Fruit fly (Drosophila melanogaster) whole organism, wandering third instar larva: Measurements from ENCODE around the gene Dhc62B.

Experiments used
- Abd-B ChIP-seq: fragments of >200 bp; optimal IDR thresholded peaks from 2 replicates; lab custom pipeline; 2017; ENCODE audit warnings: missing biosample characterization, missing genetic modification characterization
- CG9705 ChIP-seq: fragments of 200-800 bp; sonication (Bioruptor generic); optimal IDR thresholded peaks from 2 replicates; lab custom pipeline; 2018; ENCODE audit warnings: missing biosample characterization, mild to moderate bottlenecking, missing genetic modification characterization
- CrebA ChIP-seq: fragments of 200-800 bp; sonication (Bioruptor generic); optimal IDR thresholded peaks from 2 replicates; lab custom pipeline; 2016; ENCODE audit warnings: missing biosample characterization, mild to moderate bottlenecking, missing genetic modification characterization, borderline replicate concordance
- Dfd ChIP-seq: fragments of >200 bp; optimal IDR thresholded peaks from 2 replicates; lab custom pipeline; 2017; ENCODE audit warnings: missing biosample characterization, missing genetic modification characterization
- Dif ChIP-seq: fragments of 200-275, 200-300 bp; sonication (Bioruptor generic); optimal IDR thresholded peaks from 2 replicates; lab custom pipeline; 2018; ENCODE audit warnings: missing biosample characterization, missing genetic modification characterization; ENCODE audit not compliant: partially characterized antibody
- GATAd ChIP-seq: sonication (Bioruptor generic); optimal IDR thresholded peaks from 2 replicates; lab custom pipeline; 2016; ENCODE audit warnings: missing biosample characterization, missing genetic modification characterization
- HLH106 ChIP-seq: fragments of 200-800 bp; optimal IDR thresholded peaks from 3 replicates; lab custom pipeline; 2019; ENCODE audit warnings: missing biosample characterization, mild to moderate bottlenecking, missing genetic modification characterization, moderate library complexity
- Hnf4 ChIP-seq: fragments of 200-800 bp; sonication (Bioruptor generic); optimal IDR thresholded peaks from 2 replicates; lab custom pipeline; 2016; ENCODE audit warnings: missing biosample characterization, mild to moderate bottlenecking, missing genetic modification characterization
- Hr78 ChIP-seq: fragments of >200 bp; optimal IDR thresholded peaks from 2 replicates; lab custom pipeline; 2017; ENCODE audit warnings: missing biosample characterization, missing genetic modification characterization
- Hr83 ChIP-seq: fragments of 200-300 bp; sonication (Bioruptor generic); optimal IDR thresholded peaks from 2 replicates; lab custom pipeline; 2016; ENCODE audit warnings: missing biosample characterization, mild to moderate bottlenecking, missing genetic modification characterization, moderate library complexity; ENCODE audit not compliant: poor library complexity, severe bottlenecking
- Mio ChIP-seq: sonication (Bioruptor generic); optimal IDR thresholded peaks from 2 replicates; lab custom pipeline; 2016; ENCODE audit warnings: missing biosample characterization, missing genetic modification characterization
- Myc ChIP-seq: fragments of >200 bp; optimal IDR thresholded peaks from 2 replicates; lab custom pipeline; 2017
- N ChIP-seq: fragments of >200 bp; optimal IDR thresholded peaks from 2 replicates; lab custom pipeline; 2018; ENCODE audit warnings: missing biosample characterization, missing external identifiers, missing genetic modification characterization
- OdsH ChIP-seq: fragments of 200-800 bp; sonication (Bioruptor generic); optimal IDR thresholded peaks from 2 replicates; lab custom pipeline; 2016; ENCODE audit warnings: missing biosample characterization, mild to moderate bottlenecking, missing genetic modification characterization
- Rel ChIP-seq, 2 experiments: fragments of 200-800 bp; sonication (Bioruptor generic) in 1 of 2; optimal IDR thresholded peaks; 2 replicates in 1 of 2; 3 replicates in 1 of 2; lab custom pipeline; 2016 to 2019; ENCODE audit warnings: mild to moderate bottlenecking in 2 of 2, missing biosample characterization in 2 of 2, missing genetic modification characterization in 2 of 2, moderate library complexity in 1 of 2
- Sp1 ChIP-seq: fragments of 200-800 bp; sonication (Bioruptor generic); optimal IDR thresholded peaks from 3 replicates; lab custom pipeline; 2019; ENCODE audit warnings: missing biosample characterization, mild to moderate bottlenecking, missing genetic modification characterization, moderate library complexity
- Vsx2 ChIP-seq: fragments of 200-300, 225-300 bp; sonication (Bioruptor generic); optimal IDR thresholded peaks from 2 replicates; lab custom pipeline; 2018; ENCODE audit warnings: missing biosample characterization, missing genetic modification characterization; ENCODE audit not compliant: partially characterized antibody
- br ChIP-seq: fragments of 200-800 bp; sonication (Bioruptor generic); optimal IDR thresholded peaks from 2 replicates; lab custom pipeline; 2016; ENCODE audit warnings: missing biosample characterization, missing genetic modification characterization
- brk ChIP-seq: fragments of 200-800 bp; sonication (Bioruptor generic); optimal IDR thresholded peaks from 2 replicates; lab custom pipeline; 2016; ENCODE audit warnings: missing biosample characterization, mild to moderate bottlenecking, missing genetic modification characterization
- dmrt93B ChIP-seq: fragments of 200-800 bp; sonication (Bioruptor generic); optimal IDR thresholded peaks from 2 replicates; lab custom pipeline; 2018; ENCODE audit warnings: missing biosample characterization, mild to moderate bottlenecking, missing genetic modification characterization
- dsf ChIP-seq: sonication (Bioruptor generic); optimal IDR thresholded peaks from 2 replicates; lab custom pipeline; 2016; ENCODE audit warnings: missing biosample characterization, missing genetic modification characterization, borderline replicate concordance
- ey ChIP-seq: fragments of 200-800 bp; sonication (Bioruptor generic); optimal IDR thresholded peaks from 2 replicates; lab custom pipeline; 2016; ENCODE audit warnings: missing biosample characterization, missing genetic modification characterization
- foxo ChIP-seq, 2 experiments: fragments of 200-800 bp; sonication (Bioruptor generic); optimal IDR thresholded peaks; 2 replicates in 1 of 2; 3 replicates in 1 of 2; lab custom pipeline; 2016 to 2017; ENCODE audit warnings: missing biosample characterization in 2 of 2, missing genetic modification characterization in 2 of 2
- fru ChIP-seq: fragments of 200-800 bp; sonication (Bioruptor generic); optimal IDR thresholded peaks from 3 replicates; lab custom pipeline; 2016; ENCODE audit warnings: missing biosample characterization, mild to moderate bottlenecking, missing genetic modification characterization
- h ChIP-seq: fragments of 200-800 bp; sonication (Bioruptor generic); optimal IDR thresholded peaks from 3 replicates; lab custom pipeline; 2016; ENCODE audit warnings: missing biosample characterization, mild to moderate bottlenecking, missing genetic modification characterization
- jim ChIP-seq: fragments of 175-275, 200-325 bp; sonication (Bioruptor generic); optimal IDR thresholded peaks from 2 replicates; lab custom pipeline; 2016; ENCODE audit warnings: missing biosample characterization, mild to moderate bottlenecking, missing genetic modification characterization
- lola ChIP-seq: fragments of >200 bp; optimal IDR thresholded peaks from 2 replicates; lab custom pipeline; 2017; ENCODE audit warnings: missing biosample characterization, missing genetic modification characterization
- pan ChIP-seq: fragments of >200 bp; optimal IDR thresholded peaks from 2 replicates; lab custom pipeline; 2017
- psq ChIP-seq: fragments of 200-800 bp; sonication (Bioruptor generic); optimal IDR thresholded peaks from 3 replicates; lab custom pipeline; 2017; ENCODE audit warnings: missing biosample characterization, mild to moderate bottlenecking, missing genetic modification characterization, moderate library complexity
- rgr ChIP-seq: fragments of 200-800 bp; sonication (Bioruptor generic); optimal IDR thresholded peaks from 3 replicates; lab custom pipeline; 2016; ENCODE audit warnings: missing biosample characterization, mild to moderate bottlenecking, missing genetic modification characterization
- sv ChIP-seq: fragments of 200-800 bp; sonication (Bioruptor generic); optimal IDR thresholded peaks from 3 replicates; lab custom pipeline; 2016; ENCODE audit warnings: missing biosample characterization, missing genetic modification characterization
- usp ChIP-seq: fragments of >200 bp; optimal IDR thresholded peaks from 2 replicates; lab custom pipeline; 2017; ENCODE audit warnings: missing biosample characterization, missing genetic modification characterization
- woc ChIP-seq: sonication (Bioruptor generic); optimal IDR thresholded peaks from 2 replicates; lab custom pipeline; 2016; ENCODE audit warnings: missing biosample characterization, mild to moderate bottlenecking, missing genetic modification characterization

The Dhc62B gene

DNA sequence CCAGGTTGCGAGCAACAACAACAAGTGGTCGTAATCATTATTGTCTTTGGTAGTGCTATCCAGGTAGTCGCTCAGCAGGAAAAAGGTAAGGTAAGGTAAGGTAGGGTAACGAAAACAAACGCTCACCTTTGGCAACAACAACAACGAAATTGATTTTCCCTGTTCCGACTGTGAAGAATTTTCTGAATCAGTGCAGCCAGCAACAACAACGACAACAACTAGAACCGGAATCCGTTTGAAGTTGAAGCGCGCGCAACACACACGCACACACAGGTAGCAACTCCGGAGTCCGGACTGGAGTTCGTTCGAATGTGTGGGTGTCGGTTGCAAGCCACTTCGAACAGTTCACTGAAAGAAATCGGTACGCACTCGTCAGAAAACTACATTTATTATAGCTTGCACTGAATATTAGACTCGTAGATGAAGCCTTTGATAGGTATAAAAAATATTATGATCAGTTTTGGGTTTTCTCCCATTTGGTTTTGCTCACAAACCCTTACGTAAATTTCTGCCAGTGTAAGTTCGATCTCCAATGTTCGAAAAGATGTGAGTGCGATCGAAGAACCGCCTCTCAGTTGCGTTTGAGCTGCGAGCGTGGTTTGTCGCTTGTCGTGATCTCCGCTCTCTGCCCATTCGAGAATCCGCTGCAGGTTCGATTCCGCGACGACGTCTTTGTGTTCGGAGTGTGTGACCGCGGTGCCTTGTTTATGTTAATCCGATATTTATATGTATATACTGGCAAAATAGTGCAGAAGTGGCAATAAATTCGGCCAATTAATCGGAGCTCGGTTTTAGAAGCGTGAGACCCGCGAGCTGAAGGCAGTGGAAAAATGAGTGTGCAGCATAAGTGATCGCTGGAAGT is 25.0 kb downstream of the Dhc62B start, which contains the start of gene CG13921 (continued):
- TF ChIP-seq br (GFP tag; lab: Kevin White, UChicago) (peak; percentile 99), Hr78 (no peak), Myc (lab: Kevin White, UChicago) (no peak), Vsx2 (GFP tag; lab: Kevin White, UChicago) (no peak)

DNA sequence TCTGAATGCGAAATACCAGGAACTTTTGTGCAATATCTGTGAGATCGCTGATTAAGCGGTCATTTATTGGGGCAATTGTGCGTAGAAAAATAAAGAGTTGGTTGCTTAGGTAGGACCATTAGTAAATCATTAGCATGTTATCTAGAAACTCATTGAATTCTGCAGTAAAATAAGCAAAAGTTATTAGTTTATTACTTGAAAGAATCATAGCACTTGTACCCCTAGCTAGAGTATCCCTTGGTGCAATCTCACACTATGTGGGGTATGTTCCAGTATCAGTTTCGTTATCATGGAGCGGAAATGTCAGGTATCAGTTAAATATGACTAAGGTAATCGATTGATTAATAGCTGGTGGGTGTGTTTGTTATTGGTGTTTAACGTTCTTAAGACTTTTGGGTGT is 26.1 kb downstream of the Dhc62B start:
- TF ChIP-seq h (no peak), dmrt93B (no peak), ey (GFP tag; lab: Kevin White, UChicago) (no peak), Abd-B (GFP tag; lab: Kevin White, UChicago) (no peak), sv (GFP tag; lab: Kevin White, UChicago) (no peak), foxo (GFP tag; optimal IDR thresholded peaks at IDR 0.05; lab: Kevin White, UChicago) (no peak), Vsx2 (GFP tag; lab: Kevin White, UChicago) (no peak), CrebA (GFP tag; lab: Kevin White, UChicago) (no peak), Hr83 (GFP tag; lab: Kevin White, UChicago) (no peak), fru (GFP tag; lab: Kevin White, UChicago) (no peak), Hnf4 (GFP tag; lab: Kevin White, UChicago) (no peak), Myc (lab: Kevin White, UChicago) (no peak)

- TF ChIP-seq Hnf4 (GFP tag; lab: Kevin White, UChicago): peak; percentile 32
- TF ChIP-seq rgr (GFP tag; lab: Kevin White, UChicago): no peak
- peak; percentile 46 for TF ChIP-seq Hr83 (GFP tag; lab: Kevin White, UChicago)
Observed at dm6 chr3L:1742552-1743097, 28.9 kb downstream of the Dhc62B start.

DNA sequence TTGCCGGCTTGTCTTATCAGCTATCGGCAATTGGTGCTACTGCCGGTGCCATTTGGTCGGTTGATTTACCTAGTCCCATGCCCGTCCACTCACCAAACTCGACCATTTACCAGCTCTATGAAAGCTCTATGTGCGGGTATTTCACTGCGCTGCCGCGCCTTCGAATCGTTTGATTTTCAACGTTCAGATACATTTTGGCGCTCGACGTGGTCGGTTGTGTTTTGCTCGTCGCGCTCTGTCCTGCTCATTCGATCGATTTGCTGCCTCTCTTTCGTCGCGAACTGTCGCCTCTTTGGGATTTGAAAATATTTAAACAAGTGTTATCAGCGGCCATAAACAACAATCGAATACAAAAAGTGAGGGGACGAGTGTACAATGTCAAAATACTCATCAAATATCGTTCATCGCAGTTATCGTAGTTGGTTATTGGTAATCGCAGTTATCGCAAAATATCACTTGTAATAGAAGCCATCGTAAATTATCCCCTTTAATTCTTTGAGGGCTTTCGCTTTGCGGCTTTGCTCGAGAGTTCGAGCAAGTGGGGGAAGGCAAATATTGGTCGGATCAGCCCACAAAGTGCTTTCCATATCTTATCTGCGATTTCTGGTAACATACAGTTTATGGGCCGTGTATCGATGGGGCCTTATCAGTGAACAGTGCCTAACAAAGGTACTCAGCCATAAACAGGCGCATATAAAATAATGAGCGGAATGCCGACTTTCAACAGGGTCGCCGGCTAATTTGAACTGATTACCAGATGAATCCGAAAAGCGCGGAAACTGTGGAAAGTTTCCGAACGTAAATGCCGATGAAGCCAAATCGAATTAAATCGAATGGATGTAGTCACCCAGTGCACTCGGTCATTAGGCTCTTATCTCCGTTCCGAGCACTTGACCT is 29.7 kb downstream of the Dhc62B start:
- TF ChIP-seq Dfd (GFP tag; lab: Kevin White, UChicago) (no peak), Rel (GFP tag; optimal IDR thresholded peaks at IDR 0.05; lab: Kevin White, UChicago) (no peak), Rel (tag; optimal IDR thresholded peaks at IDR 0.05; lab: Kevin White, UChicago) (peak; percentile 23), Hnf4 (GFP tag; lab: Kevin White, UChicago) (no peak), Hr83 (GFP tag; lab: Kevin White, UChicago) (no peak), Mio (GFP tag; lab: Kevin White, UChicago) (no peak), Dif (GFP tag; lab: Kevin White, UChicago) (peak; percentile 46), woc (peak; percentile 0), Sp1 (peak; percentile 1)
- TF ChIP-seq, all 38 proteins: peak for 4

DNA sequence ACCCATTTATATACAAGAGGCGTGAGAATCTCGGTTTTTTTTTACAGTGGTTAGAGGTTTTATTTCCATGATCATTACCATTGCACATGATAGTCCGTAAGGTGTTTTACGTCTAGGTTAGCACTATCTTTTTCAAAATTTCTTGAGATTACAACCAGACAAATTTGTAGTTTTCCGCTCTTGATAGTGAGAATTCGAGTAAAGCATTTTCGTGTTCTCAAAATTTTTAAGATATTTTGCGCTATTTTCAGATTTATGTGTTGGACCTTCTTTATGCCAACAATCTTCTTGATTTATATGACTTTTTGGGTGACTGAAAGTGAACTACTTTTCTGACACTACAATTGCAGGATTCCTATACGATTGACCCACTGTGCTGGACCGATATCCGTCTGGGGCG is 30.5 kb downstream of the Dhc62B start:
- TF ChIP-seq OdsH (GFP tag; lab: Kevin White, UChicago) (peak; percentile 44), Hr78 (no peak), rgr (GFP tag; lab: Kevin White, UChicago) (peak; percentile 39), usp (GFP tag; lab: Kevin White, UChicago) (no peak), Myc (lab: Kevin White, UChicago) (no peak), Sp1 (no peak), Mio (GFP tag; lab: Kevin White, UChicago) (no peak), pan (lab: Kevin White, UChicago) (no peak), h (peak; percentile 20), Abd-B (GFP tag; lab: Kevin White, UChicago) (no peak), Hnf4 (GFP tag; lab: Kevin White, UChicago) (no peak), Dif (GFP tag; lab: Kevin White, UChicago) (no peak), psq (GFP tag; lab: Kevin White, UChicago) (no peak), CrebA (GFP tag; lab: Kevin White, UChicago) (no peak), Dfd (GFP tag; lab: Kevin White, UChicago) (no peak), Hr83 (GFP tag; lab: Kevin White, UChicago) (no peak), Rel (GFP tag; optimal IDR thresholded peaks at IDR 0.05; lab: Kevin White, UChicago) (no peak), Rel (tag; optimal IDR thresholded peaks at IDR 0.05; lab: Kevin White, UChicago) (no peak), dmrt93B (no peak), brk (no peak), HLH106 (tag; lab: Kevin White, UChicago) (peak; percentile 24), GATAd (GFP tag; lab: Kevin White, UChicago) (no peak), jim (GFP tag; lab: Kevin White, UChicago) (no peak), dsf (GFP tag; lab: Kevin White, UChicago) (no peak), foxo (GFP tag; optimal IDR thresholded peaks at IDR 0.05; lab: Kevin White, UChicago) (peak in 1 of 2 experiments; percentile 55), woc (no peak), fru (GFP tag; lab: Kevin White, UChicago) (peak; percentile 17), N (GFP tag; lab: Kevin White, UChicago) (no peak), Vsx2 (GFP tag; lab: Kevin White, UChicago) (no peak), lola (GFP tag; lab: Kevin White, UChicago) (no peak), ey (GFP tag; lab: Kevin White, UChicago) (peak; percentile 60), CG9705 (GFP tag; lab: Kevin White, UChicago) (no peak)
